Fruit fly (Drosophila melanogaster): ENCODE results near the gene odd.

dm6 chr2L:3580668-3581172 lies 25.8 kb downstream of the odd start, which contains the start of gene sob:
- TF ChIP-seq usp (GFP tag; optimal IDR thresholded peaks at IDR 0.05) (no peak), pan (optimal IDR thresholded peaks at IDR 0.05) (no peak)
